Worm (Caenorhabditis elegans) whole organism, L4 larva: ENCODE measurements around the gene F10E9.1.

Source experiments
- F10B5.3 ChIP-seq: sonication (generic microtip); optimal IDR thresholded peaks from 2 replicates; lab custom pipeline; 2016; ENCODE audit warnings: mild to moderate bottlenecking, missing genetic modification characterization, missing compliant biosample characterization
- F26F4.8 ChIP-seq: fragments of 200-800 bp; sonication (Bioruptor generic); conservative IDR thresholded peaks from 2 replicates; pipeline ENCODE4 v1.3.6; 2022; ENCODE audit warnings: missing genetic modification characterization, missing compliant biosample characterization
- F37D6.2 ChIP-seq: sonication (generic microtip); optimal IDR thresholded peaks from 2 replicates; lab custom pipeline; 2016; ENCODE audit warnings: mild to moderate bottlenecking, missing genetic modification characterization, missing compliant biosample characterization
- F49E8.2 ChIP-seq: sonication (generic microtip); optimal IDR thresholded peaks from 2 replicates; lab custom pipeline; 2016; ENCODE audit warnings: missing compliant biosample characterization, mild to moderate bottlenecking, missing genetic modification characterization, borderline replicate concordance
- T20F7.1 ChIP-seq: fragments of 200-800 bp; sonication (Bioruptor generic); optimal IDR thresholded peaks from 2 replicates; lab custom pipeline; 2018; ENCODE audit warnings: mild to moderate bottlenecking, missing genetic modification characterization, missing compliant biosample characterization
- T26A8.4 ChIP-seq: fragments of 200-800 bp; sonication (Bioruptor generic); IDR thresholded peaks from 2 replicates; pipeline ENCODE4 v1.3.6; 2022; ENCODE audit warnings: missing genetic modification characterization, missing compliant biosample characterization
- Y5F2A.4 ChIP-seq: fragments of 200-800 bp; sonication (Bioruptor generic); optimal IDR thresholded peaks from 2 replicates; lab custom pipeline; 2018; ENCODE audit warnings: mild to moderate bottlenecking, missing genetic modification characterization, missing compliant biosample characterization
- Y75B8A.6 ChIP-seq: fragments of 200-800 bp; sonication (Bioruptor generic); IDR thresholded peaks from 2 replicates; pipeline ENCODE4 v1.3.6; 2022; ENCODE audit warnings: missing genetic modification reagents, missing genetic modification characterization, missing compliant biosample characterization
- ZK337.2 ChIP-seq: fragments of 200-800 bp; sonication (Bioruptor generic); IDR thresholded peaks from 2 replicates; pipeline ENCODE4 v1.3.6; 2022; ENCODE audit warnings: missing genetic modification reagents, missing genetic modification characterization, missing compliant biosample characterization
- ZK546.5 ChIP-seq, 2 experiments: sonication (generic microtip); optimal IDR thresholded peaks; 2 replicates each; lab custom pipeline; 2017; ENCODE audit warnings: missing biosample characterization in 2 of 2, missing genetic modification characterization in 2 of 2
- aly-2 ChIP-seq: sonication (generic microtip); optimal IDR thresholded peaks from 2 replicates; lab custom pipeline; 2018; ENCODE audit warnings: missing biosample characterization, missing genetic modification characterization
- ama-1 ChIP-seq: fragments of 150-350 bp; optimal IDR thresholded peaks from 2 replicates; lab custom pipeline; 2014; ENCODE audit warnings: inconsistent platforms, mixed read lengths
- arid-1 ChIP-seq: fragments of 200-800 bp; sonication (Bioruptor generic); conservative IDR thresholded peaks from 2 replicates; pipeline ENCODE4 v1.3.6; 2022; ENCODE audit warnings: missing genetic modification reagents, missing genetic modification characterization, missing compliant biosample characterization
- attf-4 ChIP-seq: sonication (generic microtip); optimal IDR thresholded peaks from 3 replicates; lab custom pipeline; 2017; ENCODE audit warnings: missing biosample characterization, missing genetic modification characterization
- ceh-20 ChIP-seq: fragments of 200-800 bp; sonication (Bioruptor generic); IDR thresholded peaks from 2 replicates; pipeline ENCODE4 v1.3.6; 2022; ENCODE audit warnings: missing genetic modification reagents, missing genetic modification characterization, missing compliant biosample characterization
- ceh-32 ChIP-seq: sonication (generic microtip); optimal IDR thresholded peaks from 2 replicates; lab custom pipeline; 2016; ENCODE audit warnings: mild to moderate bottlenecking, missing genetic modification characterization, missing compliant biosample characterization; ENCODE audit not compliant: poor library complexity
- ceh-82 ChIP-seq: sonication (generic microtip); optimal IDR thresholded peaks from 2 replicates; lab custom pipeline; 2017; ENCODE audit warnings: missing biosample characterization, missing genetic modification characterization
- cey-2 ChIP-seq: sonication (generic microtip); optimal IDR thresholded peaks from 3 replicates; lab custom pipeline; 2017; ENCODE audit warnings: missing genetic modification characterization, mild to moderate bottlenecking, missing compliant biosample characterization, antibody characterized with exemption, borderline replicate concordance; ENCODE audit not compliant: insufficient read depth
- ctbp-1 ChIP-seq: fragments of 200-800 bp; sonication (Bioruptor generic); IDR thresholded peaks from 2 replicates; pipeline ENCODE4 v1.3.6; 2022; ENCODE audit warnings: missing genetic modification reagents, missing genetic modification characterization, missing compliant biosample characterization
- daf-16 ChIP-seq, 3 experiments: sonication (generic microtip); optimal IDR thresholded peaks; 2 replicates each; lab custom pipeline; 2016 to 2017; ENCODE audit warnings: missing genetic modification characterization in 3 of 3, missing genetic modification reagents in 3 of 3, mild to moderate bottlenecking in 2 of 3, missing compliant biosample characterization in 2 of 3, missing biosample characterization in 1 of 3, moderate library complexity in 1 of 3
- daf-19 ChIP-seq: fragments of 200-800 bp; sonication (Bioruptor generic); conservative IDR thresholded peaks from 2 replicates; pipeline ENCODE4 v1.3.6; 2022; ENCODE audit warnings: missing genetic modification characterization, missing compliant biosample characterization
- daf-8 ChIP-seq: fragments of 200-800 bp; sonication (Bioruptor generic); IDR thresholded peaks from 2 replicates; pipeline ENCODE4 v1.3.6; 2022; ENCODE audit warnings: missing genetic modification characterization, missing compliant biosample characterization
- dmd-6 ChIP-seq: fragments of 200-800 bp; sonication (Bioruptor generic); IDR thresholded peaks from 2 replicates; pipeline ENCODE4 v1.3.6; 2022; ENCODE audit warnings: missing genetic modification reagents, missing genetic modification characterization, missing compliant biosample characterization
- dmd-9 ChIP-seq: fragments of 200-800 bp; sonication (Bioruptor generic); IDR thresholded peaks from 2 replicates; pipeline ENCODE4 v1.3.6; 2022; ENCODE audit warnings: missing genetic modification reagents, missing genetic modification characterization, missing compliant biosample characterization
- dpl-1 ChIP-seq: fragments of 150-350 bp; optimal IDR thresholded peaks from 2 replicates; lab custom pipeline; 2014; ENCODE audit warnings: missing biosample characterization, missing genetic modification reagents, missing genetic modification characterization
- dve-1 ChIP-seq: sonication (generic microtip); optimal IDR thresholded peaks from 2 replicates; lab custom pipeline; 2017; ENCODE audit warnings: antibody characterized with exemption, mild to moderate bottlenecking, missing genetic modification characterization, missing compliant biosample characterization; ENCODE audit not compliant: insufficient read depth
- egl-43 ChIP-seq: fragments of 200-800 bp; sonication (Bioruptor generic); IDR thresholded peaks from 2 replicates; pipeline ENCODE4 v1.3.6; 2022; ENCODE audit warnings: missing genetic modification reagents, missing genetic modification characterization, missing compliant biosample characterization
- hif-1 ChIP-seq, 2 experiments: sonication (generic microtip); optimal IDR thresholded peaks; 2 replicates each; lab custom pipeline; 2016 to 2017; ENCODE audit warnings: missing compliant biosample characterization in 2 of 2, missing genetic modification characterization in 2 of 2, missing genetic modification reagents in 2 of 2, missing genotype in 2 of 2, mild to moderate bottlenecking in 1 of 2
- hlh-30 ChIP-seq: sonication (generic microtip); optimal IDR thresholded peaks from 2 replicates; lab custom pipeline; 2017; ENCODE audit warnings: antibody characterized with exemption, mild to moderate bottlenecking, missing genetic modification characterization, missing compliant biosample characterization; ENCODE audit not compliant: insufficient read depth
- jun-1 ChIP-seq: fragments of 150-350 bp; optimal IDR thresholded peaks from 2 replicates; lab custom pipeline; 2014; ENCODE audit warnings: missing biosample characterization, missing genetic modification reagents, missing genetic modification characterization
- lim-7 ChIP-seq: fragments of 200-800 bp; sonication (Bioruptor generic); IDR thresholded peaks from 2 replicates; pipeline ENCODE4 v1.3.6; 2022; ENCODE audit warnings: missing genetic modification characterization, missing compliant biosample characterization
- lin-29 ChIP-seq: fragments of 200-800 bp; sonication (Bioruptor generic); IDR thresholded peaks from 2 replicates; pipeline ENCODE4 v1.3.6; 2022; ENCODE audit warnings: missing genetic modification reagents, missing genetic modification characterization, missing compliant biosample characterization
- lsy-2 ChIP-seq, 2 experiments: fragments of 150-350 bp in 1 of 2; sonication (generic microtip) in 1 of 2; optimal IDR thresholded peaks; 2 replicates each; lab custom pipeline; 2014 to 2017; ENCODE audit warnings: missing biosample characterization in 2 of 2, missing genetic modification characterization in 2 of 2
- mdt-29 ChIP-seq: fragments of 200-800 bp; sonication (Bioruptor generic); IDR thresholded peaks from 2 replicates; pipeline ENCODE4 v1.3.6; 2022; ENCODE audit warnings: missing genetic modification reagents, missing genetic modification characterization, missing compliant biosample characterization
- mxl-2 ChIP-seq: fragments of 200-800 bp; sonication (Bioruptor generic); conservative IDR thresholded peaks from 2 replicates; pipeline ENCODE4 v1.3.6; 2022; ENCODE audit warnings: missing genetic modification reagents, missing genetic modification characterization, missing compliant biosample characterization
- nhr-102 ChIP-seq: sonication (generic microtip); optimal IDR thresholded peaks from 2 replicates; lab custom pipeline; 2016; ENCODE audit warnings: mild to moderate bottlenecking, missing genetic modification characterization, moderate library complexity, missing compliant biosample characterization
- nhr-237 ChIP-seq: sonication (generic microtip); optimal IDR thresholded peaks from 2 replicates; lab custom pipeline; 2017; ENCODE audit warnings: missing biosample characterization, missing genetic modification characterization
- nhr-25 ChIP-seq: sonication (generic microtip); optimal IDR thresholded peaks from 2 replicates; lab custom pipeline; 2017; ENCODE audit warnings: missing genetic modification characterization, mild to moderate bottlenecking, missing compliant biosample characterization, antibody characterized with exemption, moderate library complexity, borderline replicate concordance; ENCODE audit not compliant: insufficient read depth
- nhr-28 ChIP-seq: fragments of 150-350 bp; optimal IDR thresholded peaks from 2 replicates; lab custom pipeline; 2014; ENCODE audit warnings: missing biosample characterization, missing genetic modification characterization
- nhr-6 ChIP-seq: fragments of 150-350 bp; optimal IDR thresholded peaks from 2 replicates; lab custom pipeline; 2014; ENCODE audit warnings: missing biosample characterization, missing genetic modification characterization
- pqm-1 ChIP-seq: sonication (generic microtip); optimal IDR thresholded peaks from 2 replicates; lab custom pipeline; 2017; ENCODE audit warnings: missing biosample characterization, missing genetic modification characterization
- rbr-2 ChIP-seq: sonication (generic microtip); optimal IDR thresholded peaks from 2 replicates; lab custom pipeline; 2016; ENCODE audit warnings: missing genotype, missing genetic modification characterization, missing compliant biosample characterization
- skn-1 ChIP-seq: fragments of 150-350 bp; optimal IDR thresholded peaks from 2 replicates; lab custom pipeline; 2014; ENCODE audit warnings: missing biosample characterization, missing genetic modification characterization
- snpc-4 ChIP-seq: fragments of 150-350 bp; optimal IDR thresholded peaks from 2 replicates; lab custom pipeline; 2014; ENCODE audit warnings: missing biosample characterization, missing genetic modification characterization
- unc-130 ChIP-seq: sonication (generic microtip); optimal IDR thresholded peaks from 2 replicates; lab custom pipeline; 2016; ENCODE audit warnings: missing genetic modification reagents, missing genetic modification characterization, missing compliant biosample characterization
- zag-1 ChIP-seq: fragments of 150-350 bp; optimal IDR thresholded peaks from 2 replicates; lab custom pipeline; 2014; ENCODE audit warnings: missing biosample characterization, missing genetic modification characterization
- zfp-3 ChIP-seq: fragments of 200-800 bp; sonication (Bioruptor generic); conservative IDR thresholded peaks from 2 replicates; pipeline ENCODE4 v1.3.6; 2022; ENCODE audit warnings: missing genetic modification reagents, missing genetic modification characterization, missing compliant biosample characterization
- zip-2 ChIP-seq: fragments of 150-350 bp; optimal IDR thresholded peaks from 2 replicates; lab custom pipeline; 2014; ENCODE audit warnings: missing biosample characterization, missing genetic modification characterization
- ztf-11 ChIP-seq: fragments of 150-350 bp; optimal IDR thresholded peaks from 2 replicates; lab custom pipeline; 2014; ENCODE audit warnings: missing biosample characterization, missing genetic modification characterization
- ztf-7 ChIP-seq: fragments of 150-350 bp; optimal IDR thresholded peaks from 2 replicates; lab custom pipeline; 2014; ENCODE audit warnings: missing biosample characterization, missing genetic modification characterization

Gene F10E9.1

ce11 chrIII:8307356-8307755, 15.6 kb upstream of the F10E9.1 start, which contains the start of the genes F10E9.7 and F10E9.5 (continued):
- TF ChIP-seq cey-2: no peak
- no peak for TF ChIP-seq lin-29 (GFP tag; lab: Robert Waterston, UW)
- TF ChIP-seq mxl-2 (GFP tag; lab: Robert Waterston, UW): no peak
- TF ChIP-seq zag-1: no peak
- 0 out of 2 replicates have a peak, but pooled peaks have one; percentile 45 for TF ChIP-seq mdt-29 (GFP tag; lab: Robert Waterston, UW)
- no peak; the same call in 1 of the 2 replicates for TF ChIP-seq T26A8.4 (GFP tag; lab: Robert Waterston, UW)
- TF ChIP-seq F49E8.2: peak; percentile 16
- TF ChIP-seq egl-43: no peak
- no peak for TF ChIP-seq ztf-11 (tag; lab: Kevin White, UChicago)
- TF ChIP-seq nhr-102 (tag; lab: Kevin White, UChicago): peak; percentile 54
- no peak for TF ChIP-seq F26F4.8 (GFP tag; lab: Robert Waterston, UW)
- no peak for TF ChIP-seq Y75B8A.6
- TF ChIP-seq unc-130 (GFP tag; lab: Kevin White, UChicago): peak; percentile 96
- peak; percentile 70 for TF ChIP-seq ztf-7
- 0 out of 2 replicates have a peak, but pooled peaks have one; percentile 28 for TF ChIP-seq ceh-20 (GFP tag; lab: Robert Waterston, UW)
- peak; percentile 97 for TF ChIP-seq ZK337.2 (GFP tag; lab: Robert Waterston, UW)
- TF ChIP-seq dpl-1: peak; percentile 96
- peak; percentile 63 for TF ChIP-seq hlh-30 (tag; lab: Kevin White, UChicago)
- no peak for TF ChIP-seq skn-1
- peak; percentile 64 for TF ChIP-seq F37D6.2 (tag; lab: Kevin White, UChicago)
- TF ChIP-seq dmd-6 (GFP tag; lab: Robert Waterston, UW): peak; percentile 83
- TF ChIP-seq lim-7 (GFP tag; lab: Robert Waterston, UW): no peak
- no peak for TF ChIP-seq jun-1 (tag; lab: Kevin White, UChicago)
- no peak for TF ChIP-seq ama-1 (lab: Kevin White, UChicago)
- peak in 1 of 2 experiments; percentile 93 for TF ChIP-seq hif-1 (tag; optimal IDR thresholded peaks at IDR 0.05; lab: Kevin White, UChicago)
- peak; percentile 25 for TF ChIP-seq pqm-1 (tag; lab: Kevin White, UChicago)
- TF ChIP-seq aly-2: no peak
- peak; percentile 96 for TF ChIP-seq dmd-9
- no peak for TF ChIP-seq nhr-25 (tag; lab: Kevin White, UChicago)
- no peak for TF ChIP-seq ZK546.5 (tag; optimal IDR thresholded peaks at IDR 0.05; lab: Kevin White, UChicago)
- peak; percentile 60; the same call in 1 of the 2 replicates for TF ChIP-seq zfp-3 (GFP tag; lab: Robert Waterston, UW)
- no peak for TF ChIP-seq ceh-32
- no peak for TF ChIP-seq Y5F2A.4 (GFP tag; lab: Kevin White, UChicago)
- peak; percentile 60; the same call in 1 of the 2 replicates for TF ChIP-seq arid-1
- peak; percentile 86 for TF ChIP-seq dve-1
- no peak for TF ChIP-seq F10B5.3 (tag; lab: Kevin White, UChicago)
- no peak for TF ChIP-seq ceh-82 (tag; lab: Kevin White, UChicago)
- no peak for TF ChIP-seq attf-4 (tag; lab: Kevin White, UChicago)
- no peak for TF ChIP-seq daf-8
- TF ChIP-seq daf-19 (GFP tag; lab: Robert Waterston, UW): 0 out of 2 replicates have a peak, but pooled peaks have one; percentile 7
- TF ChIP-seq nhr-28 (tag; lab: Kevin White, UChicago): peak; percentile 34
- peak; percentile 45 for TF ChIP-seq nhr-6
- no peak for TF ChIP-seq ctbp-1 (GFP tag; lab: Robert Waterston, UW)
- no peak for TF ChIP-seq snpc-4
- TF ChIP-seq rbr-2 (tag; lab: Kevin White, UChicago): peak; percentile 76
- TF ChIP-seq lsy-2 (tag; optimal IDR thresholded peaks at IDR 0.05; lab: Kevin White, UChicago): peak in 1 of 2 experiments; percentile 96
- peak in 1 of 2 experiments; percentile 27 for TF ChIP-seq daf-16 (GFP tag; optimal IDR thresholded peaks at IDR 0.05; lab: Kevin White, UChicago)
- TF ChIP-seq daf-16 (tag; optimal IDR thresholded peaks at IDR 0.05; lab: Kevin White, UChicago): peak; percentile 56
- no peak for TF ChIP-seq zip-2 (tag; lab: Kevin White, UChicago)
- TF ChIP-seq T20F7.1: peak; percentile 99
- TF ChIP-seq nhr-237 (tag; lab: Kevin White, UChicago): no peak
